Worm (Caenorhabditis elegans): ENCODE data around the gene flh-3.

Gene flh-3

ce11 chrIV:9269796-9270195, at the start of gene flh-3:
Gene flh-3, plus strand, starts transcription at chrIV:9270096.
- TF ChIP-seq pha-4 (tag; optimal IDR thresholded peaks at IDR 0.05) (no peak), hlh-15 (tag; optimal IDR thresholded peaks at IDR 0.05) (no peak), fkh-6 (tag; optimal IDR thresholded peaks at IDR 0.05) (no peak), elt-2 (tag; optimal IDR thresholded peaks at IDR 0.05) (no peak)

ce11 chrIV:9224825-9225224, 45.1 kb upstream of the flh-3 start, which contains the start of gene C46C2.3:
Gene C46C2.3, plus strand, starts transcription at chrIV:9225125.
- TF ChIP-seq dve-1 (tag; optimal IDR thresholded peaks at IDR 0.05) (no peak), ceh-14 (tag; optimal IDR thresholded peaks at IDR 0.05) (no peak), K02D7.2 (tag; optimal IDR thresholded peaks at IDR 0.05) (no peak), gmeb-2 (tag; optimal IDR thresholded peaks at IDR 0.05) (no peak), odd-2 (tag; optimal IDR thresholded peaks at IDR 0.05) (no peak), C38D4.7 (GFP tag; optimal IDR thresholded peaks at IDR 0.05) (no peak), ztf-16 (tag; optimal IDR thresholded peaks at IDR 0.05) (no peak), lin-11 (tag; optimal IDR thresholded peaks at IDR 0.05) (no peak), ceh-19 (GFP tag; optimal IDR thresholded peaks at IDR 0.05) (no peak), pat-9 (tag; optimal IDR thresholded peaks at IDR 0.05) (no peak), ref-2 (tag; optimal IDR thresholded peaks at IDR 0.05) (no peak)

DNA sequence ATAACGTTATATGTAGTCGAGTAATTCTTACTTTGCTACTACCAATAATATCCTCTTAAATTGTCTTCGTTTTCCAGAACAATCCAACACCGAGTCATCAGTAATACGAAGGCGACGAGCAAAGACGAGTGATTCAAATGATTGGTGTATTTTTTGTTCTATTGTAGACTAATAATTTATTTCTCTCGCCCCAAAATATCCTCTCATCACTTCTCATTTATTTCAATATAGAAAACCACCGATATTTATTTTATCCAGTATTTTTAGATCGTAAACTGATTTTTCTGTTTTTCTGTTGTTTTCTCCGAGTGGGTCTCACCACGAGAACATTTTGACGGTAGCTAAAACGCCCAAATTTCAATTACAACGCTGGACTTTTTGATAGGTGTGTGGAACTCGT, 42.2 kb upstream of the flh-3 start:
- TF ChIP-seq F13H6.1 (tag; optimal IDR thresholded peaks at IDR 0.05), result no peak
- TF ChIP-seq ceh-34 (tag; optimal IDR thresholded peaks at IDR 0.05), result no peak
- no peak for TF ChIP-seq ttx-3 (tag; optimal IDR thresholded peaks at IDR 0.05)
- TF ChIP-seq hlh-30 (tag; optimal IDR thresholded peaks at IDR 0.05; ENCODE audit: insufficient read depth), result no peak
- TF ChIP-seq nhr-232 (tag; optimal IDR thresholded peaks at IDR 0.05), result no peak
- no peak for TF ChIP-seq hlh-15 (tag; optimal IDR thresholded peaks at IDR 0.05)
- TF ChIP-seq lim-6 (tag; optimal IDR thresholded peaks at IDR 0.05), result no peak
- TF ChIP-seq ceh-45 (GFP tag; IDR thresholded peaks at IDR 0.05), result no peak
- TF ChIP-seq npax-4 (tag; optimal IDR thresholded peaks at IDR 0.05), result no peak
- TF ChIP-seq ceh-22 (tag; optimal IDR thresholded peaks at IDR 0.05), result no peak
- no peak for TF ChIP-seq sdc-2 (tag; optimal IDR thresholded peaks at IDR 0.05)
- TF ChIP-seq unc-86 (tag; optimal IDR thresholded peaks at IDR 0.05), result no peak
- TF ChIP-seq fkh-10 (GFP tag; optimal IDR thresholded peaks at IDR 0.05), result no peak

DNA sequence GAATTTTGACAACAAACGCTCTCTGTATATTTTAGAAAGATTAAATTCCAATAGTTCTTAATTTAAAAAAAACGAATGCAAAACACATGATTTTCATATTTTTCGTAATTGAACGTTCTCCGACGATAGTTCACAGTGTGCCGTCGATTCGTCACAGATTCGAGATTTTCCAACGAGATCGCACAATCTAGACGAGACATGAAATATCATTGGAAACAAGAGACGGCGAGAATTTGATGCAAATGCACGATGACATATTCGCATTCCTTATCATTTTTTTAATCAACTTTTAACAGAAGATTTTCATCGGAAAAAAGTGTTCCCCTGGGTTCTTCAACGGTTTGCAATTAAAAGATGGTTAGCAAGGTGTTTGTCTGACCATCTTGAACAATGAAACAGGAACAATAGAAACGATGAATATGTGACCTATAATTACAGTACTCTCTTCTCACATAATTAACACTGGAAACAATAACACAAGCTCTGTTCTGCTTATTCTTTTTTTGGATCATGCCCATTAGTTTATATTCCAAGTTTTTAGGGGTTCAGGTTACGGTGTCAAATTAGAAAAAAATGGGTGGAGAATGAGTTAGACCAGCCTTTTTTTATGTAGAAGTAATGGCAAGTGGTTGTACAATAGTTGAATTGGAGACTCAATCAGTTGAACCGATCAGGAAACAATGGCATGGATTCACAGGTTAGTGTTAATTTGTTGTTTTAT, 37.3 kb upstream of the flh-3 start, which contains the start of gene Y11D7A.3:
Y11D7A.3 (plus strand) TSS at position 671 of the 721 bp plus-strand sequence.
- TF ChIP-seq madf-2 (tag; optimal IDR thresholded peaks at IDR 0.05) (no peak), ceh-19 (GFP tag; optimal IDR thresholded peaks at IDR 0.05) (no peak), odd-2 (tag; optimal IDR thresholded peaks at IDR 0.05) (no peak), sox-2 (GFP tag; IDR thresholded peaks at IDR 0.05) (peak; percentile 3; the same call in 1 of the 2 replicates), ets-4 (tag; optimal IDR thresholded peaks at IDR 0.05) (no peak), ceh-18 (tag; optimal IDR thresholded peaks at IDR 0.05) (no peak), T23F11.4 (GFP tag; optimal IDR thresholded peaks at IDR 0.05) (no peak)

ce11 chrIV:9239151-9239550, 30.7 kb upstream of the flh-3 start:
- peak; percentile 49 for TF ChIP-seq elt-2 (tag; optimal IDR thresholded peaks at IDR 0.05)
- TF ChIP-seq nfya-1 (tag; optimal IDR thresholded peaks at IDR 0.05), result no peak

All from whole organism, late embryonic.